Fruit fly (Drosophila melanogaster) whole organism, pupa: ENCODE measurements around the gene Nf-YC.
A peak's percentile ranks its signal among the peaks of the same experiment; 100 is the strongest.

Experiments
- CG12605 ChIP-seq: fragments of 200-800 bp; sonication (Bioruptor generic); IDR thresholded peaks from 2 replicates; pipeline ENCODE4 v1.3.6; 2022; ENCODE audit warnings: missing biosample characterization, missing genetic modification characterization
- CG34367 ChIP-seq: fragments of 200-800 bp; sonication (Bioruptor generic); optimal IDR thresholded peaks from 2 replicates; lab custom pipeline; 2018; ENCODE audit warnings: missing biosample characterization, mild to moderate bottlenecking, missing genetic modification characterization
- CG9948 ChIP-seq: fragments of 200-800 bp; sonication (Bioruptor generic); optimal IDR thresholded peaks from 2 replicates; lab custom pipeline; 2018; ENCODE audit warnings: missing biosample characterization, mild to moderate bottlenecking, missing genetic modification characterization, moderate library complexity
- EcR ChIP-seq: fragments of 200-800 bp; sonication (Bioruptor generic); optimal IDR thresholded peaks from 3 replicates; lab custom pipeline; 2019; ENCODE audit warnings: missing biosample characterization, missing genetic modification characterization, mild to moderate bottlenecking, moderate library complexity, missing genetic modification reagents
- Pif1A ChIP-seq: fragments of 200-800 bp; sonication (Bioruptor generic); optimal IDR thresholded peaks from 3 replicates; lab custom pipeline; 2016; ENCODE audit warnings: missing biosample characterization, missing genetic modification characterization
- Pif1B ChIP-seq: fragments of 200-800 bp; sonication (Bioruptor generic); optimal IDR thresholded peaks from 3 replicates; lab custom pipeline; 2016; ENCODE audit warnings: missing biosample characterization, missing genetic modification characterization
- gl ChIP-seq: fragments of 200-800 bp; sonication (Bioruptor generic); optimal IDR thresholded peaks from 2 replicates; lab custom pipeline; 2018; ENCODE audit warnings: missing biosample characterization, mild to moderate bottlenecking, missing genetic modification characterization
- rn ChIP-seq: fragments of 200-800 bp; sonication (Bioruptor generic); IDR thresholded peaks from 2 replicates; pipeline ENCODE4 v1.3.6; 2022; ENCODE audit warnings: missing biosample characterization, missing genetic modification characterization

DNA sequence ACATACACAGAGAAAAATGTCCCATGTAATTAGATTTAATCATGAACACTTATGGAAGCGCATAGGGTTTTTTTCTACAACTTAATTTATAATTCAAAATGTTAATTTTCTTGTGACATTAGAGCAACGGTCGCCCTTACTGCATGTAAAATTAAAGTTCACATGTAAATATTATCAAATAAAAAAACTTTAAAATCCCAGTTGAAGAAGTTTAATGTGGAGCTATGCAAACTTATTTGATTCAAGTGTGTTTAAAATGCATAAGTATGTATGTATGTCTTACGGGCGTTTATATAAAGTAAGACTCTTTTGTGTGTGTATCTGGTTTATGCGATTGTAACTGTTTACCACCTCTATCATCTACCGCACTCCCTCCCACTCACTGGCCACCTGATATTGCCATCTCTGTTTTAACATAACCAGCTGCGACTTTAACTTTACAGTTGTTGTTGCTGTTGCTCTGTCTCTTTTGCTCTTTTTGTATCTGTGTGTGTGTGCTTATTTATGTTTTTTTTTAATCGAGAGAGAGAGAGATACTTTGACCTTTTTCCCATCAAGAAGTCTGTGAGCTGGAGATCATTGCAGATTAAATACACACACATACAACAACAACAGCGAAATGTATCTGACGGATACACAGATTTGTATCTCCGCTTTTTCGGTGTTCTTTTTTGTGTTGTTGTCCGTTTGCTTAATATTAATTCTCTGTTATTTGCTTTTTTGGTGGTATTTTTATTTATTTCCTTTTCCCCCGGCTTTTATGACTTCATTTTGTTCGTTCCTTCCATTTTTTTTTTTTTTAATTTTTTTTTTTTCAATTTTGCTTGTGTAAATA is 34.9 kb upstream of the Nf-YC start:
- TF ChIP-seq CG9948 (tag; lab: Kevin White, UChicago) (peak; percentile 87), gl (tag; lab: Kevin White, UChicago) (peak; percentile 49), CG34367 (tag; lab: Kevin White, UChicago) (peak; percentile 68), CG12605 (no peak), Pif1B (GFP tag; lab: Kevin White, UChicago) (peak; percentile 90), rn (GFP tag; lab: Robert Waterston, UW) (0 out of 2 replicates have a peak, but pooled peaks have one; percentile 17), Pif1A (GFP tag; lab: Kevin White, UChicago) (peak; percentile 91), EcR (GFP tag; lab: Kevin White, UChicago) (peak; percentile 54)
